Worm (Caenorhabditis elegans): ENCODE results near the gene srt-6.

DNA sequence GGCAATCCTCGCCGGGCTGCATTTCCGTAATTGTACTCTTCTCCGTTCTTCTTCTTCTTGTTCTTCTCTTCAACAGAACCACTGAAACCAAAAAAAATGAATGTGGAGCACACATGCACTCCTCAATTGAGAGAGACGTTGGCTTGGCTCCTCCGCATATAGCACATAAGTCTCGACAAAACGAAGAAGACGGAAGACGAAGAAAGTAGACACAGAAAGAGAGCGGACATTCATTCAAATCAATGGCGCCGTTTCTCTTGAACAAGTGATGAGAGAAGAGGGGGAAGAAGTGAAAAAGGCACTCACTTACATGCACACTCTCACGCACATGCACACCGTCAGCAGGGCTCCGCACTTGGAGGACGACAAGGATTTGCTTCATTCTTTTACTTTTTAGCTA, 28.9 kb upstream of the srt-6 start, which contains the start of gene F25E5.9:
- TF ChIP-seq aly-2 (tag; optimal IDR thresholded peaks at IDR 0.05) (no peak), ZK546.5 (tag; optimal IDR thresholded peaks at IDR 0.05) (no peak), lin-39 (tag; optimal IDR thresholded peaks at IDR 0.05) (peak; percentile 3), sea-2 (GFP tag; optimal IDR thresholded peaks at IDR 0.05) (no peak), ceh-28 (tag; optimal IDR thresholded peaks at IDR 0.05) (no peak), pqm-1 (tag; optimal IDR thresholded peaks at IDR 0.05) (no peak), nhr-28 (tag; optimal IDR thresholded peaks at IDR 0.05) (no peak), elt-1 (tag; optimal IDR thresholded peaks at IDR 0.05) (no peak), fkh-10 (GFP tag; optimal IDR thresholded peaks at IDR 0.05) (peak; percentile 28), unc-39 (tag; optimal IDR thresholded peaks at IDR 0.05) (no peak), egl-27 (tag; optimal IDR thresholded peaks at IDR 0.05) (no peak), nhr-25 (tag; optimal IDR thresholded peaks at IDR 0.05) (no peak), snpc-4 (tag; optimal IDR thresholded peaks at IDR 0.05) (peak; percentile 32)
